Worm (Caenorhabditis elegans): ENCODE data around the gene C16C8.21.
"Not testable (repeated sequence)": the region's sequence is repeated elsewhere in the genome, so short reads cannot be mapped to it uniquely, and the experiment has no call there.

Gene C16C8.21

ce11 chrII:3448776-3449280, 822 bp downstream of the C16C8.21 start, which contains the start of gene C16C8.25:
TSS of gene C16C8.25 (plus strand) at chrII:3449230.
- TF ChIP-seq nhr-12 (tag; optimal IDR thresholded peaks at IDR 0.05): no peak
- TF ChIP-seq elt-2 (tag; optimal IDR thresholded peaks at IDR 0.05): no peak
- no peak for TF ChIP-seq fkh-2 (tag; optimal IDR thresholded peaks at IDR 0.05)
- TF ChIP-seq elt-1 (tag; optimal IDR thresholded peaks at IDR 0.05): no peak
- TF ChIP-seq nfya-1 (tag; optimal IDR thresholded peaks at IDR 0.05; ENCODE audit: insufficient read depth): no peak
- TF ChIP-seq unc-39 (tag; optimal IDR thresholded peaks at IDR 0.05): no peak
- TF ChIP-seq egl-5 (tag; optimal IDR thresholded peaks at IDR 0.05): no peak
- no peak for TF ChIP-seq lin-15B (tag; optimal IDR thresholded peaks at IDR 0.05)
- no peak for TF ChIP-seq ztf-11 (tag; optimal IDR thresholded peaks at IDR 0.05)

ce11 chrII:3449514-3449913, 1.5 kb downstream of the C16C8.21 start, which contains the start of gene C16C8.14:
TSS of gene C16C8.14 (plus strand) at chrII:3449814.
- TF ChIP-seq ceh-82, tbx-2, nhr-23 (tag; optimal IDR thresholded peaks at IDR 0.05): not testable (repeated sequence)

DNA sequence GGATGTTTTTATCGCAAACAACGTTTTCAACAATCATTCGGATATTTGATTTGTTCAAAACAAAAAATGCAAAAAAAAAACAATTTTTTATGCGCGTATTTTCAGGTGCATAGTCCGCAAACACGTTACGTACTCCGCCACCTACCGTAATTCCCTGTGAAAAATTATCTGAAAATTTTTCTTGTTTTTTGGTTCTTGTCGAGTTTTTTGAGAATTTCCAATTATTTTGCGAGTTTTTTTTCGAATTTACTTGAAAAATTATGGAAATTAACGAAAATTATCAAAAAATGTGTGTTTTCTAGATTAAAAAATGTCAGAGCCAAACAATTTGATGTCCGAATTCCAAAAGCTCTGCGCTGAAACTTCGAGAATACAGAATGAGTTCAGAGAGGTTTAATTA, 4.4 kb downstream of the C16C8.21 start, which contains the start of gene C16C8.12:
TSS of gene C16C8.12 (plus strand) at position 301 of the 400 bp plus-strand sequence.
- TF ChIP-seq skn-1 (tag; optimal IDR thresholded peaks at IDR 0.05): no peak

DNA sequence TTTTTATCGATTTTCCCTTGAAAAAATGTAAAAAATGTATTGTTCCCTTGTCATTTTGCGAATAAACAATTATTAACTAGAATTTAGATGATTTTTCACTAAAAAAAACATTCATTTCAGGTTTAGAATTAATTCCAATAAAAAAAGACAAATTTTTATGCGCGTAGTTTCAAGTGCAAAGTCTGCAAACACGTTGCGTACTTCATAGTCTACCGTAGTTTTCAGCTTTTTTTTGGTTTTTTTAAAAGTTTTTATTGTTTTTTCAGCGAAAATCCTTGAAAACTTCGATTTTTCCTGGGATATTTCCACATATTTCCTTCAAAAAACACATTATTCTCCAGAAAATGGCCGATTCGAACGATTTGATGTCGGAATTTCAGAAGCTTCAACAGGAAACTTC, 5.5 kb downstream of the C16C8.21 start, which contains the start of gene C16C8.11:
TSS of gene C16C8.11 (plus strand) at position 188 of the 400 bp plus-strand sequence.
- TF ChIP-seq nhr-76 (tag; optimal IDR thresholded peaks at IDR 0.05): no peak
- no peak for TF ChIP-seq fkh-2 (tag; optimal IDR thresholded peaks at IDR 0.05)
- no peak for TF ChIP-seq fos-1 (tag; optimal IDR thresholded peaks at IDR 0.05)

ce11 chrII:3458209-3458608, 10.2 kb downstream of the C16C8.21 start, which contains the start of the genes C16C8.26 and C16C8.19:
TSS of gene C16C8.26 (minus strand) at chrII:3458309.
TSS of gene C16C8.19 (plus strand) at chrII:3458487.
- TF ChIP-seq fkh-2 (tag; optimal IDR thresholded peaks at IDR 0.05): no peak
- no peak for TF ChIP-seq nhr-43 (tag; optimal IDR thresholded peaks at IDR 0.05; ENCODE audit: poor library complexity, severe bottlenecking)
- TF ChIP-seq nhr-67 (tag; optimal IDR thresholded peaks at IDR 0.05): no peak
- TF ChIP-seq ceh-16 (tag; optimal IDR thresholded peaks at IDR 0.05): no peak
- TF ChIP-seq tbx-2 (tag; optimal IDR thresholded peaks at IDR 0.05): no peak
- no peak for TF ChIP-seq elt-3 (tag; optimal IDR thresholded peaks at IDR 0.05)
- no peak for TF ChIP-seq lin-15B (tag; optimal IDR thresholded peaks at IDR 0.05)
- no peak for TF ChIP-seq nfya-1 (tag; optimal IDR thresholded peaks at IDR 0.05; ENCODE audit: insufficient read depth)
- no peak for TF ChIP-seq nhr-25 (tag; optimal IDR thresholded peaks at IDR 0.05)
- TF ChIP-seq eor-1 (tag; optimal IDR thresholded peaks at IDR 0.05): no peak
- TF ChIP-seq ceh-28 (tag; optimal IDR thresholded peaks at IDR 0.05): no peak
- no peak for TF ChIP-seq aly-2 (tag; optimal IDR thresholded peaks at IDR 0.05)
- no peak for TF ChIP-seq pqm-1 (tag; optimal IDR thresholded peaks at IDR 0.05)
- no peak for TF ChIP-seq jun-1 (tag; optimal IDR thresholded peaks at IDR 0.05)
- no peak for TF ChIP-seq nhr-23 (tag; optimal IDR thresholded peaks at IDR 0.05)
- no peak for TF ChIP-seq fkh-10 (GFP tag; optimal IDR thresholded peaks at IDR 0.05)
- TF ChIP-seq zag-1 (tag; optimal IDR thresholded peaks at IDR 0.05): no peak
- no peak for TF ChIP-seq elt-2 (tag; optimal IDR thresholded peaks at IDR 0.05)
- no peak for TF ChIP-seq snpc-4 (tag; optimal IDR thresholded peaks at IDR 0.05)
- no peak for TF ChIP-seq ztf-4 (tag; optimal IDR thresholded peaks at IDR 0.05)

DNA sequence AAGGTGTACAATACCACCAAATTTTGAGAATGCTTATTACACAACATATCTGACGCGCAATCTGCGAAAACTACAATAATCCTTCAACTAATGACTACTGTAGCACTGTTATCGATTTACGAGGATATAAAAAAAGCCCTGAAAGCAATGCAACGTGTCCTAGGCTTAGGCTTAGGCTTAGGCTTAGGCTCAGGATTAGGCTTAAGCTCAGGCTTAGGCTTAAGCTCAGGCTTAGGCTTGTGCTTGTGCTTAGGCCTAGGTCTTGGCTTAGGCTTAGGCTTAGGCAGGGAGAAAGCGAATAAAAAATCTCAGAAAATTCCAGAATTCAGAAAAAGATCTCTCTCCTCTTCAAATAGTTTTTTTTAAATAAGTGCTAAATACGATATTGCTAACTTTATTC, 11.2 kb downstream of the C16C8.21 start:
- TF ChIP-seq egl-27 (tag; optimal IDR thresholded peaks at IDR 0.05): no peak
- TF ChIP-seq unc-62 (GFP tag; optimal IDR thresholded peaks at IDR 0.05): no peak
- TF ChIP-seq fos-1 (tag; optimal IDR thresholded peaks at IDR 0.05): no peak
- no peak for TF ChIP-seq R02D3.7 (tag; optimal IDR thresholded peaks at IDR 0.05)
- TF ChIP-seq ztf-11 (tag; optimal IDR thresholded peaks at IDR 0.05): no peak
- TF ChIP-seq ama-1 (optimal IDR thresholded peaks at IDR 0.05): no peak
- TF ChIP-seq nhr-28 (tag; optimal IDR thresholded peaks at IDR 0.05): no peak
- TF ChIP-seq pqm-1 (tag; optimal IDR thresholded peaks at IDR 0.05): no peak
- TF ChIP-seq skn-1 (tag; optimal IDR thresholded peaks at IDR 0.05): no peak
- no peak for TF ChIP-seq nfya-1 (tag; optimal IDR thresholded peaks at IDR 0.05; ENCODE audit: insufficient read depth)
- TF ChIP-seq ceh-28 (tag; optimal IDR thresholded peaks at IDR 0.05): no peak
- TF ChIP-seq aly-2 (tag; optimal IDR thresholded peaks at IDR 0.05): no peak
- TF ChIP-seq ceh-16 (tag; optimal IDR thresholded peaks at IDR 0.05): no peak
- TF ChIP-seq mml-1 (tag; optimal IDR thresholded peaks at IDR 0.05): no peak
- no peak for TF ChIP-seq ZK546.5 (tag; optimal IDR thresholded peaks at IDR 0.05)
- no peak for TF ChIP-seq elt-1 (tag; optimal IDR thresholded peaks at IDR 0.05)
- no peak for TF ChIP-seq nhr-67 (tag; optimal IDR thresholded peaks at IDR 0.05)
- no peak for TF ChIP-seq nhr-77 (tag; optimal IDR thresholded peaks at IDR 0.05)
